Worm (Caenorhabditis elegans) whole organism, L1 larva: ENCODE results near the gene F35C5.1.

Source experiments
- C04F5.9 ChIP-seq: sonication (generic microtip); optimal IDR thresholded peaks from 2 replicates; lab custom pipeline; 2016; ENCODE audit warnings: missing genetic modification characterization, missing compliant biosample characterization
- C16A3.4 ChIP-seq: fragments of 150-350 bp; optimal IDR thresholded peaks from 2 replicates; lab custom pipeline; 2014; ENCODE audit warnings: missing biosample characterization, missing genetic modification characterization
- Y116A8C.19 ChIP-seq: sonication (generic microtip); optimal IDR thresholded peaks from 2 replicates; lab custom pipeline; 2016; ENCODE audit warnings: missing compliant biosample characterization, missing genetic modification characterization, borderline replicate concordance
- blmp-1 ChIP-seq: fragments of 150-350 bp; optimal IDR thresholded peaks from 2 replicates; lab custom pipeline; 2014; ENCODE audit warnings: missing biosample characterization, missing genetic modification characterization
- ceh-63 ChIP-seq: fragments of 200-800 bp; sonication (Bioruptor generic); optimal IDR thresholded peaks from 2 replicates; lab custom pipeline; 2018; ENCODE audit warnings: mild to moderate bottlenecking, missing genetic modification characterization, missing compliant biosample characterization
- ceh-8 ChIP-seq: fragments of 200-800 bp; sonication (Bioruptor generic); optimal IDR thresholded peaks from 2 replicates; lab custom pipeline; 2018; ENCODE audit warnings: mild to moderate bottlenecking, missing genetic modification characterization, moderate library complexity, missing compliant biosample characterization
- ceh-82 ChIP-seq, 3 experiments: fragments of 150-350 bp in 1 of 3; sonication (generic microtip) in 2 of 3; optimal IDR thresholded peaks; 2 replicates each; lab custom pipeline; 2014 to 2017; ENCODE audit warnings: missing biosample characterization in 3 of 3, missing genetic modification characterization in 3 of 3
- ceh-88 ChIP-seq: fragments of 200-800 bp; sonication (Bioruptor generic); IDR thresholded peaks from 2 replicates; pipeline ENCODE4 v1.3.6; 2022; ENCODE audit warnings: missing genetic modification characterization, missing compliant biosample characterization
- ces-1 ChIP-seq: fragments of 150-350 bp; optimal IDR thresholded peaks from 2 replicates; lab custom pipeline; 2014; ENCODE audit warnings: missing biosample characterization, missing genetic modification reagents, missing genetic modification characterization
- dpl-1 ChIP-seq, 3 experiments: fragments of 150-350 bp in 2 of 3; sonication (generic microtip) in 1 of 3; optimal IDR thresholded peaks; 2 replicates each; lab custom pipeline; 2014 to 2017; ENCODE audit warnings: missing biosample characterization in 3 of 3, missing genetic modification characterization in 3 of 3, missing genetic modification reagents in 3 of 3
- dsc-1 ChIP-seq: sonication (generic microtip); optimal IDR thresholded peaks from 2 replicates; lab custom pipeline; 2016; ENCODE audit warnings: mild to moderate bottlenecking, missing genetic modification characterization, missing compliant biosample characterization
- efl-1 ChIP-seq, 4 experiments: fragments of 150-350 bp; optimal IDR thresholded peaks in 3 of 4; peaks in 1 of 4; 1 replicate in 1 of 4; 2 replicates in 3 of 4; lab custom pipeline; 2014; ENCODE audit warnings: missing biosample characterization in 2 of 4, missing genetic modification characterization in 2 of 4, missing genetic modification reagents in 2 of 4
- efl-3 ChIP-seq: fragments of 200-800 bp; sonication (Bioruptor generic); optimal IDR thresholded peaks from 2 replicates; lab custom pipeline; 2018; ENCODE audit warnings: mild to moderate bottlenecking, missing genetic modification characterization, missing compliant biosample characterization
- egl-13 ChIP-seq: sonication (generic microtip); optimal IDR thresholded peaks from 2 replicates; lab custom pipeline; 2016; ENCODE audit warnings: missing genotype, missing genetic modification reagents, missing genetic modification characterization, missing compliant biosample characterization
- egl-27 ChIP-seq, 2 experiments: fragments of 150-350 bp in 1 of 2; sonication (generic microtip); optimal IDR thresholded peaks; 3 replicates each; lab custom pipeline; 2017 to 2018; ENCODE audit warnings: missing biosample characterization in 2 of 2, missing genetic modification characterization in 2 of 2, missing genetic modification reagents in 2 of 2
- ets-5 ChIP-seq: fragments of 200-800 bp; sonication (Bioruptor generic); IDR thresholded peaks from 2 replicates; pipeline ENCODE4 v1.3.6; 2022; ENCODE audit warnings: missing genetic modification characterization, missing compliant biosample characterization
- fkh-10 ChIP-seq: sonication (generic microtip); optimal IDR thresholded peaks from 2 replicates; lab custom pipeline; 2017; ENCODE audit warnings: missing biosample characterization, missing genetic modification reagents, missing genetic modification characterization
- fos-1 ChIP-seq: fragments of 150-350 bp; optimal IDR thresholded peaks from 2 replicates; lab custom pipeline; 2014; ENCODE audit warnings: missing biosample characterization, missing genetic modification characterization
- grh-1 ChIP-seq: fragments of 200-800 bp; sonication (Bioruptor generic); IDR thresholded peaks from 2 replicates; pipeline ENCODE4 v1.3.6; 2022; ENCODE audit warnings: missing genetic modification reagents, missing genetic modification characterization, missing compliant biosample characterization
- hlh-17 ChIP-seq: fragments of 200-800 bp; sonication (Bioruptor generic); optimal IDR thresholded peaks from 2 replicates; lab custom pipeline; 2018; ENCODE audit warnings: missing genetic modification characterization, mild to moderate bottlenecking, missing compliant biosample characterization, moderate library complexity, borderline replicate concordance
- hlh-4 ChIP-seq: sonication (generic microtip); optimal IDR thresholded peaks from 2 replicates; lab custom pipeline; 2016; ENCODE audit warnings: mild to moderate bottlenecking, missing genetic modification characterization, missing compliant biosample characterization
- irx-1 ChIP-seq: sonication (generic microtip); optimal IDR thresholded peaks from 2 replicates; lab custom pipeline; 2016; ENCODE audit warnings: missing genetic modification characterization, missing compliant biosample characterization
- lin-14 ChIP-seq: fragments of 200-800 bp; sonication (Bioruptor generic); optimal IDR thresholded peaks from 2 replicates; lab custom pipeline; 2018; ENCODE audit warnings: mild to moderate bottlenecking, missing genetic modification characterization, moderate library complexity, missing compliant biosample characterization
- lin-35 ChIP-seq, 2 experiments: fragments of 150-350 bp; optimal IDR thresholded peaks; 2 replicates each; lab custom pipeline; 2014; ENCODE audit warnings: missing biosample characterization in 2 of 2, missing genetic modification characterization in 2 of 2, missing genetic modification reagents in 2 of 2
- mdl-1 ChIP-seq, 2 experiments: fragments of 150-350 bp; optimal IDR thresholded peaks; 2 replicates each; lab custom pipeline; 2014 to 2017; ENCODE audit warnings: missing biosample characterization in 2 of 2, missing genetic modification characterization in 2 of 2, inconsistent platforms in 1 of 2
- mep-1 ChIP-seq: fragments of 150-350 bp; optimal IDR thresholded peaks from 2 replicates; lab custom pipeline; 2014; ENCODE audit warnings: missing biosample characterization, missing genetic modification characterization
- nhr-11 ChIP-seq: fragments of 150-350 bp; optimal IDR thresholded peaks from 2 replicates; lab custom pipeline; 2014; ENCODE audit warnings: missing biosample characterization, missing genetic modification characterization
- nhr-19 ChIP-seq: fragments of 200-800 bp; sonication (Bioruptor generic); conservative IDR thresholded peaks from 2 replicates; pipeline ENCODE4 v1.3.6; 2022; ENCODE audit warnings: missing genetic modification characterization, missing compliant biosample characterization
- nhr-20 ChIP-seq: sonication (generic microtip); optimal IDR thresholded peaks from 2 replicates; lab custom pipeline; 2016; ENCODE audit warnings: mild to moderate bottlenecking, missing genetic modification characterization, missing compliant biosample characterization
- nhr-28 ChIP-seq: fragments of 150-350 bp; optimal IDR thresholded peaks from 2 replicates; lab custom pipeline; 2014; ENCODE audit warnings: missing biosample characterization, missing genetic modification characterization
- nhr-71 ChIP-seq: sonication (generic microtip); optimal IDR thresholded peaks from 2 replicates; lab custom pipeline; 2016; ENCODE audit warnings: mild to moderate bottlenecking, missing genetic modification characterization, moderate library complexity, missing compliant biosample characterization
- nhr-77 ChIP-seq: fragments of 150-350 bp; optimal IDR thresholded peaks from 2 replicates; lab custom pipeline; 2014; ENCODE audit warnings: missing biosample characterization, missing genetic modification characterization
- nhr-84 ChIP-seq: sonication (generic microtip); optimal IDR thresholded peaks from 2 replicates; lab custom pipeline; 2017; ENCODE audit warnings: missing biosample characterization, missing genetic modification characterization
- nhr-85 ChIP-seq: sonication (generic microtip); peaks from one replicate; lab custom pipeline; 2016; ENCODE audit warnings: missing genetic modification characterization, inconsistent platforms, missing compliant biosample characterization
- nhr-90 ChIP-seq: sonication (generic microtip); optimal IDR thresholded peaks from 2 replicates; lab custom pipeline; 2016; ENCODE audit warnings: mild to moderate bottlenecking, missing genetic modification characterization, missing compliant biosample characterization; ENCODE audit not compliant: poor library complexity
- pax-3 ChIP-seq: fragments of 200-800 bp; sonication (Bioruptor generic); optimal IDR thresholded peaks from 2 replicates; lab custom pipeline; 2018; ENCODE audit warnings: mild to moderate bottlenecking, missing genetic modification characterization, moderate library complexity, missing compliant biosample characterization
- pqm-1 ChIP-seq: sonication (generic microtip); optimal IDR thresholded peaks from 3 replicates; lab custom pipeline; 2017; ENCODE audit warnings: missing biosample characterization, missing genetic modification characterization
- rnt-1 ChIP-seq: sonication (generic microtip); optimal IDR thresholded peaks from 2 replicates; lab custom pipeline; 2016; ENCODE audit warnings: mild to moderate bottlenecking, missing genetic modification characterization, moderate library complexity, missing compliant biosample characterization
- snu-23 ChIP-seq: sonication (generic microtip); optimal IDR thresholded peaks from 2 replicates; lab custom pipeline; 2016; ENCODE audit warnings: missing genetic modification characterization, missing compliant biosample characterization
- tbx-2 ChIP-seq: sonication (generic microtip); optimal IDR thresholded peaks from 2 replicates; lab custom pipeline; 2016; ENCODE audit warnings: missing genetic modification characterization, missing compliant biosample characterization
- tlp-1 ChIP-seq: fragments of 150-350 bp; optimal IDR thresholded peaks from 2 replicates; lab custom pipeline; 2014; ENCODE audit warnings: missing biosample characterization, missing genetic modification characterization
- unc-30 ChIP-seq: sonication (generic microtip); optimal IDR thresholded peaks from 2 replicates; lab custom pipeline; 2017; ENCODE audit warnings: missing biosample characterization, missing genetic modification characterization
- unc-62 ChIP-seq: fragments of 150-350 bp; optimal IDR thresholded peaks from 2 replicates; lab custom pipeline; 2014; ENCODE audit warnings: missing biosample characterization, missing genetic modification reagents, missing genetic modification characterization
- unc-98 ChIP-seq: fragments of 200-800 bp; sonication (Bioruptor generic); IDR thresholded peaks from 2 replicates; pipeline ENCODE4 v1.3.6; 2022; ENCODE audit warnings: missing genetic modification characterization, missing compliant biosample characterization
- xbp-1 ChIP-seq: sonication (generic microtip); optimal IDR thresholded peaks from 2 replicates; lab custom pipeline; 2016; ENCODE audit warnings: missing genetic modification characterization, missing compliant biosample characterization
- zag-1 ChIP-seq: fragments of 150-350 bp; optimal IDR thresholded peaks from 2 replicates; lab custom pipeline; 2014; ENCODE audit warnings: missing biosample characterization, missing genetic modification characterization
- ztf-4 ChIP-seq: fragments of 150-350 bp; optimal IDR thresholded peaks from 2 replicates; lab custom pipeline; 2014; ENCODE audit warnings: missing biosample characterization, missing genetic modification characterization

The F35C5.1 gene

DNA sequence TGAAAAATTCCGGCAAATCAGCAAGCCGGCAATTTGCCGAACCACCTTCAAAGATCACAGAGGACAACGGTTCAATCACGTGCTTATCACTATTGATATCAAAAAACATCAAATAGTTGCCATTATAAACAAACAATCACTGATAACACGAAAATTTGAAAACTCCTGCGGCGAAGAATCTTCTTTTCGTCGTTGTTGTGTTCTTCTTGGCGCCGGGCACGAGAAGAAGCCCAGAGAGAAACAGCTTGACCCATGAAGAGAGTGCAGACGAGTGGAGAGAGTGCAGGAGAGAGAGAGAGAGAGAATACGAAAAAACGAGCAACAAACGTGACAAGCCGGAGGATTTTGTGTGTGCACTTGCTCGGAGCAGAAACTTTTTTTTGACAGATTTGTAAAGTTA is 1.9 kb upstream of the F35C5.1 start (continued):
- TF ChIP-seq efl-3 (GFP tag; lab: Kevin White, UChicago) (no peak), C04F5.9 (no peak), lin-14 (GFP tag; lab: Kevin White, UChicago) (no peak), pax-3 (no peak), nhr-19 (GFP tag; lab: Robert Waterston, UW) (no peak), ceh-88 (no peak), zag-1 (tag; lab: Kevin White, UChicago) (no peak), egl-27 (tag; optimal IDR thresholded peaks at IDR 0.05; lab: Kevin White, UChicago) (no peak), tbx-2 (tag; lab: Kevin White, UChicago) (peak; percentile 22), nhr-11 (no peak), pqm-1 (tag; lab: Kevin White, UChicago) (no peak), grh-1 (GFP tag; lab: Robert Waterston, UW) (no peak), tlp-1 (tag; lab: Kevin White, UChicago) (no peak), dpl-1 (GFP tag; optimal IDR thresholded peaks at IDR 0.05; lab: Kevin White, UChicago) (peak in 2 of 3 experiments; percentile 11 to 36), mdl-1 (tag; optimal IDR thresholded peaks at IDR 0.05; lab: Kevin White, UChicago) (peak in 1 of 2 experiments; percentile 81), ztf-4 (tag; lab: Kevin White, UChicago) (no peak), fkh-10 (GFP tag; lab: Kevin White, UChicago) (no peak), efl-1 (optimal IDR thresholded peaks at IDR 0.05; lab: Kevin White, UChicago) (peak; percentile 42 to 47), efl-1 (GFP tag; optimal IDR thresholded peaks at IDR 0.05 in 1 of 2; lab: Kevin White, UChicago) (peak; percentile 23 to 93), unc-98 (GFP tag; lab: Robert Waterston, UW) (no peak), unc-62 (no peak), Y116A8C.19 (tag; lab: Kevin White, UChicago) (no peak), lin-35 (GFP tag; optimal IDR thresholded peaks at IDR 0.05; lab: Kevin White, UChicago) (peak in 1 of 2 experiments; percentile 48), xbp-1 (tag; lab: Kevin White, UChicago) (no peak), nhr-85 (no peak), nhr-84 (no peak), unc-30 (tag; lab: Kevin White, UChicago) (no peak), egl-13 (tag; lab: Kevin White, UChicago) (no peak), hlh-17 (GFP tag; lab: Kevin White, UChicago) (no peak), snu-23 (GFP tag; lab: Kevin White, UChicago) (peak; percentile 53), nhr-71 (peak; percentile 69), ces-1 (no peak), mep-1 (tag; lab: Kevin White, UChicago) (peak; percentile 3), ets-5 (GFP tag; lab: Robert Waterston, UW) (no peak), ceh-8 (GFP tag; lab: Kevin White, UChicago) (no peak), nhr-90 (tag; lab: Kevin White, UChicago) (peak; percentile 39), irx-1 (tag; lab: Kevin White, UChicago) (peak; percentile 14), nhr-20 (peak; percentile 47), ceh-63 (no peak), fos-1 (tag; lab: Kevin White, UChicago) (no peak), ceh-82 (tag; optimal IDR thresholded peaks at IDR 0.05; lab: Kevin White, UChicago) (peak in 1 of 3 experiments; percentile 43), nhr-28 (no peak), nhr-77 (tag; lab: Kevin White, UChicago) (peak; percentile 24), dsc-1 (no peak), rnt-1 (tag; lab: Kevin White, UChicago) (no peak), C16A3.4 (tag; lab: Kevin White, UChicago) (no peak), blmp-1 (tag; lab: Kevin White, UChicago) (peak; percentile 18), hlh-4 (no peak)
